Fruit fly (Drosophila melanogaster) whole organism, embryonic: ENCODE measurements around the gene CG14537.

Source experiments
- Awh ChIP-seq: fragments of 200-800 bp; sonication (Bioruptor generic); IDR thresholded peaks from 2 replicates; pipeline ENCODE4, ENCODE4 v1.3.6; 2022; ENCODE audit warnings: missing biosample characterization, missing genetic modification characterization
- B-H1 ChIP-seq: fragments of 200-800 bp; sonication (Bioruptor generic); IDR thresholded peaks from 3 replicates; pipeline ENCODE4 v1.3.6; 2022; ENCODE audit warnings: missing biosample characterization, missing genetic modification characterization
- CG10274 ChIP-seq: fragments of 200-800 bp; sonication (Bioruptor generic); optimal IDR thresholded peaks from 3 replicates; lab custom pipeline; 2017; ENCODE audit warnings: missing biosample characterization, mild to moderate bottlenecking, missing genetic modification characterization
- CG10366 ChIP-seq: fragments of 200-800 bp; sonication (Bioruptor generic); IDR thresholded peaks from 2 replicates; pipeline ENCODE4 v1.3.6; 2022; ENCODE audit warnings: missing biosample characterization, missing genetic modification characterization
- CG10654 ChIP-seq: fragments of 200-800 bp; sonication (Bioruptor generic); optimal IDR thresholded peaks from 2 replicates; lab custom pipeline; 2016; ENCODE audit warnings: missing biosample characterization, missing genetic modification characterization
- CG10959 ChIP-seq: fragments of 200-800 bp; sonication (Bioruptor generic); IDR thresholded peaks from 2 replicates; pipeline ENCODE4 v1.3.6; 2022; ENCODE audit warnings: missing biosample characterization, missing genetic modification characterization
- CG12769 ChIP-seq: fragments of 200-800 bp; sonication (Bioruptor generic); optimal IDR thresholded peaks from 2 replicates; lab custom pipeline; 2019; ENCODE audit warnings: missing biosample characterization, mild to moderate bottlenecking, missing genetic modification characterization, moderate library complexity
- CG15011 ChIP-seq: fragments of 200-800 bp; sonication (Bioruptor generic); optimal IDR thresholded peaks from 3 replicates; lab custom pipeline; 2018; ENCODE audit warnings: missing biosample characterization, mild to moderate bottlenecking, missing genetic modification characterization
- CG16815 ChIP-seq: fragments of 200-800 bp; sonication (Bioruptor generic); optimal IDR thresholded peaks from 3 replicates; lab custom pipeline; 2017; ENCODE audit warnings: missing biosample characterization, mild to moderate bottlenecking, missing genetic modification characterization
- CG16863 ChIP-seq: fragments of 200-800 bp; sonication (Bioruptor generic); optimal IDR thresholded peaks from 3 replicates; lab custom pipeline; 2016; ENCODE audit warnings: missing biosample characterization, missing genetic modification characterization
- CG17568 ChIP-seq: fragments of 200-800 bp; sonication (Bioruptor generic); optimal IDR thresholded peaks from 2 replicates; lab custom pipeline; 2018; ENCODE audit warnings: missing biosample characterization, mild to moderate bottlenecking, missing genetic modification characterization, moderate library complexity
- CG18262 ChIP-seq: fragments of 200-800 bp; optimal IDR thresholded peaks from 3 replicates; lab custom pipeline; 2019; ENCODE audit warnings: missing biosample characterization, mild to moderate bottlenecking, missing genetic modification characterization, moderate library complexity
- CG18599 ChIP-seq: fragments of 200-800 bp; sonication (Bioruptor generic); optimal IDR thresholded peaks from 3 replicates; lab custom pipeline; 2017; ENCODE audit warnings: missing biosample characterization, missing genetic modification characterization, mild to moderate bottlenecking, moderate library complexity, missing genetic modification reagents
- CG31441 ChIP-seq: fragments of 200-800 bp; sonication (Bioruptor generic); IDR thresholded peaks from 2 replicates; pipeline ENCODE4 v1.3.6; 2022; ENCODE audit warnings: missing biosample characterization, missing genetic modification characterization
- CG34376 ChIP-seq: fragments of 200-800 bp; sonication (Bioruptor generic); optimal IDR thresholded peaks from 2 replicates; lab custom pipeline; 2018; ENCODE audit warnings: missing biosample characterization, mild to moderate bottlenecking, missing genetic modification characterization
- CG4404 ChIP-seq: fragments of 200-800 bp; sonication (Bioruptor generic); IDR thresholded peaks from 2 replicates; pipeline ENCODE4 v1.3.6; 2022; ENCODE audit warnings: missing biosample characterization, missing genetic modification characterization
- CG8924 ChIP-seq: fragments of 200-800 bp; optimal IDR thresholded peaks from 3 replicates; lab custom pipeline; 2019; ENCODE audit warnings: missing biosample characterization, mild to moderate bottlenecking, missing genetic modification characterization, moderate library complexity
- CoRest ChIP-seq: fragments of 200-800 bp; sonication (Bioruptor generic); optimal IDR thresholded peaks from 3 replicates; lab custom pipeline; 2018; ENCODE audit warnings: missing biosample characterization, mild to moderate bottlenecking, missing genetic modification characterization, moderate library complexity
- Dad ChIP-seq: fragments of 200-800 bp; sonication (Bioruptor generic); optimal IDR thresholded peaks from 3 replicates; lab custom pipeline; 2016; ENCODE audit warnings: missing biosample characterization, missing genetic modification characterization
- Dek ChIP-seq: fragments of 200-800 bp; sonication (Bioruptor generic); optimal IDR thresholded peaks from 3 replicates; lab custom pipeline; 2019; ENCODE audit warnings: missing biosample characterization, mild to moderate bottlenecking, missing genetic modification characterization, moderate library complexity
- Doc3 ChIP-seq: fragments of 200-800 bp; sonication (Bioruptor generic); IDR thresholded peaks from 3 replicates; pipeline ENCODE4 v1.3.6; 2022; ENCODE audit warnings: missing biosample characterization, missing genetic modification characterization; ENCODE audit not compliant: partially characterized antibody
- Eip74EF ChIP-seq, 2 experiments: fragments of 200-800 bp in 1 of 2; fragments of >200 bp in 1 of 2; sonication (Bioruptor generic) in 1 of 2; optimal IDR thresholded peaks; 2 replicates each; lab custom pipeline; 2017 to 2019; ENCODE audit warnings: missing biosample characterization in 2 of 2, missing genetic modification characterization in 2 of 2, mild to moderate bottlenecking in 1 of 2, moderate library complexity in 1 of 2
- Hey ChIP-seq: fragments of 200-800 bp; sonication (Bioruptor generic); optimal IDR thresholded peaks from 3 replicates; lab custom pipeline; 2018; ENCODE audit warnings: missing biosample characterization, mild to moderate bottlenecking, missing genetic modification characterization
- Kr ChIP-seq: fragments of 200-800 bp; sonication (Bioruptor generic); optimal IDR thresholded peaks from 2 replicates; lab custom pipeline; 2017; ENCODE audit warnings: missing biosample characterization, mild to moderate bottlenecking, missing genetic modification characterization
- Nf-YB ChIP-seq: fragments of 200-800 bp; sonication (Bioruptor generic); optimal IDR thresholded peaks from 3 replicates; lab custom pipeline; 2019; ENCODE audit warnings: missing biosample characterization, mild to moderate bottlenecking, missing genetic modification characterization, moderate library complexity
- Opbp ChIP-seq: fragments of 200-800 bp; sonication (Bioruptor generic); IDR thresholded peaks from 3 replicates; pipeline ENCODE4 v1.3.6; 2022; ENCODE audit warnings: missing biosample characterization, missing genetic modification characterization; ENCODE audit not compliant: partially characterized antibody
- Poxn ChIP-seq: fragments of 200-800 bp; sonication (Bioruptor generic); IDR thresholded peaks from 2 replicates; pipeline ENCODE4 v1.3.6; 2022; ENCODE audit warnings: missing biosample characterization, missing genetic modification characterization
- Rx ChIP-seq: fragments of 200-800 bp; sonication (Bioruptor generic); IDR thresholded peaks from 2 replicates; pipeline ENCODE4 v1.3.6; 2022; ENCODE audit warnings: missing biosample characterization, missing genetic modification characterization
- Trl ChIP-seq, 3 experiments: fragments of >200 bp in 2 of 3; fragments of 200-800 bp in 1 of 3; sonication (Bioruptor generic) in 1 of 3; optimal IDR thresholded peaks; 2 replicates in 1 of 3; 3 replicates in 2 of 3; lab custom pipeline; 2016 to 2017; ENCODE audit warnings: missing biosample characterization in 1 of 3, missing genetic modification characterization in 1 of 3
- ato ChIP-seq: fragments of 200-800 bp; sonication (Bioruptor generic); IDR thresholded peaks from 2 replicates; pipeline ENCODE4 v1.3.6; 2022; ENCODE audit warnings: missing biosample characterization, missing genetic modification characterization; ENCODE audit not compliant: partially characterized antibody
- chinmo ChIP-seq: fragments of 200-800 bp; sonication (Bioruptor generic); IDR thresholded peaks from 4 replicates; pipeline ENCODE4 v1.3.6; 2022; ENCODE audit warnings: missing biosample characterization, missing genetic modification characterization; ENCODE audit not compliant: partially characterized antibody
- ci ChIP-seq: fragments of 200-800 bp; sonication (Bioruptor generic); IDR thresholded peaks from 3 replicates; pipeline ENCODE4 v1.3.6; 2022; ENCODE audit warnings: missing biosample characterization, missing genetic modification characterization
- dimm ChIP-seq: fragments of 200-800 bp; sonication (Bioruptor generic); IDR thresholded peaks from 2 replicates; pipeline ENCODE4 v1.3.6; 2022; ENCODE audit warnings: missing biosample characterization, missing genetic modification characterization
- en ChIP-seq: fragments of 200-800 bp; sonication (Bioruptor generic); optimal IDR thresholded peaks from 2 replicates; lab custom pipeline; 2016; ENCODE audit warnings: missing biosample characterization, missing genetic modification characterization
- ewg ChIP-seq: fragments of 200-800 bp; sonication (Bioruptor generic); optimal IDR thresholded peaks from 3 replicates; lab custom pipeline; 2017; ENCODE audit warnings: mild to moderate bottlenecking, missing biosample characterization, missing genetic modification reagents, missing genetic modification characterization
- gsb-n ChIP-seq: fragments of 200-800 bp; sonication (Bioruptor generic); optimal IDR thresholded peaks from 3 replicates; lab custom pipeline; 2018; ENCODE audit warnings: missing biosample characterization, mild to moderate bottlenecking, missing genetic modification characterization
- inv ChIP-seq: fragments of 200-800 bp; sonication (Bioruptor generic); IDR thresholded peaks from 2 replicates; pipeline ENCODE4 v1.3.6; 2022; ENCODE audit warnings: missing biosample characterization, missing genetic modification characterization; ENCODE audit not compliant: partially characterized antibody
- jing ChIP-seq: fragments of 200-800 bp; sonication (Bioruptor generic); optimal IDR thresholded peaks from 2 replicates; lab custom pipeline; 2018; ENCODE audit warnings: missing biosample characterization, mild to moderate bottlenecking, missing genetic modification characterization
- mirr ChIP-seq: fragments of 200-800 bp; sonication (Bioruptor generic); optimal IDR thresholded peaks from 3 replicates; lab custom pipeline; 2018; ENCODE audit warnings: missing biosample characterization, mild to moderate bottlenecking, missing genetic modification characterization
- nerfin-1 ChIP-seq: fragments of 200-800 bp; sonication (Bioruptor generic); optimal IDR thresholded peaks from 3 replicates; lab custom pipeline; 2019; ENCODE audit warnings: missing biosample characterization, mild to moderate bottlenecking, missing genetic modification characterization, moderate library complexity
- pita ChIP-seq: fragments of 200-800 bp; sonication (Bioruptor generic); optimal IDR thresholded peaks from 2 replicates; lab custom pipeline; 2017; ENCODE audit warnings: missing biosample characterization, mild to moderate bottlenecking, missing genetic modification characterization
- sens-2 ChIP-seq: fragments of 200-800 bp; sonication (Bioruptor generic); IDR thresholded peaks from 2 replicates; pipeline ENCODE4 v1.3.6; 2022; ENCODE audit warnings: missing biosample characterization, missing genetic modification characterization
- shn ChIP-seq: fragments of 200-800 bp; sonication (Bioruptor generic); optimal IDR thresholded peaks from 3 replicates; lab custom pipeline; 2016; ENCODE audit warnings: missing biosample characterization, missing genetic modification characterization
- stwl ChIP-seq: fragments of 200-800 bp; sonication (Bioruptor generic); optimal IDR thresholded peaks from 3 replicates; lab custom pipeline; 2018; ENCODE audit warnings: missing biosample characterization, mild to moderate bottlenecking, missing genetic modification characterization, moderate library complexity
- sug ChIP-seq: fragments of 200-800 bp; optimal IDR thresholded peaks from 2 replicates; lab custom pipeline; 2019; ENCODE audit warnings: missing biosample characterization, mild to moderate bottlenecking, missing genetic modification characterization, moderate library complexity
- usp ChIP-seq: fragments of >200 bp; optimal IDR thresholded peaks from 2 replicates; lab custom pipeline; 2017; ENCODE audit warnings: missing biosample characterization, missing genetic modification characterization
- zf30C ChIP-seq: fragments of 200-800 bp; sonication (Bioruptor generic); optimal IDR thresholded peaks from 3 replicates; lab custom pipeline; 2018; ENCODE audit warnings: missing biosample characterization, mild to moderate bottlenecking, missing genetic modification characterization
- zfh2 ChIP-seq: fragments of 200-800 bp; sonication (Bioruptor generic); optimal IDR thresholded peaks from 2 replicates; lab custom pipeline; 2016; ENCODE audit warnings: missing biosample characterization, missing genetic modification characterization

The CG14537 gene

DNA sequence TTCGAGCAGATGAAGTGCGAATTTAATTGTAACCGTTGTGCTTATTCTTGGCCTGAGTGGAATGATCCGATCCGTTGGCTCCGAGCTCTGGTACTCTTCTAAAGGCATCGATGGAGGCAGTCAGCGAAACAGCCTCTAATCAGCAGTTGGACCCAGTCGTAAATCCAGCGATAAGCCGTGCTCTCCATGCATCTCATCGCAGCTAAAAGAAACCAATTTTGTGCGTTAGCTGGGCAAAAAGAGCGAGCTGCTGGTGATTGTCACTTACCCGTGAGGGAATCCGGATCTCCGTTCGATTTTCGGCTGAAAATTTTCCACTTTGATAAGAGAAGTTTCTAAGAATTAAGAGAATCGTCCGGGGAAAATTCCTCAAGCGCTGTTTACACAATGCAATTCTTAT, 44.4 kb upstream of the CG14537 start, which contains the start of gene LKRSDH:
Gene LKRSDH, minus strand, starts transcription at position 101 of the 400 bp plus-strand sequence.
- TF ChIP-seq mirr (GFP tag; lab: Kevin White, UChicago) (no peak), usp (GFP tag; lab: Kevin White, UChicago) (no peak), stwl (no peak), Awh (GFP tag; lab: Robert Waterston, UW) (no peak), Doc3 (GFP tag; lab: Robert Waterston, UW) (no peak), CG10274 (GFP tag; lab: Kevin White, UChicago) (no peak), sug (tag; lab: Kevin White, UChicago) (peak; percentile 51), Eip74EF (GFP tag; optimal IDR thresholded peaks at IDR 0.05; lab: Kevin White, UChicago) (no peak), shn (GFP tag; lab: Kevin White, UChicago) (no peak), CG17568 (GFP tag; lab: Kevin White, UChicago) (no peak), Rx (no peak), Poxn (GFP tag; lab: Robert Waterston, UW) (no peak), CG34376 (GFP tag; lab: Kevin White, UChicago) (peak; percentile 46), chinmo (0 out of 4 replicates have a peak, but pooled peaks have one; percentile 43), CG18262 (no peak), zf30C (GFP tag; lab: Kevin White, UChicago) (no peak), CG8924 (tag; lab: Kevin White, UChicago) (no peak), ci (GFP tag; lab: Robert Waterston, UW) (no peak), inv (no peak)

DNA sequence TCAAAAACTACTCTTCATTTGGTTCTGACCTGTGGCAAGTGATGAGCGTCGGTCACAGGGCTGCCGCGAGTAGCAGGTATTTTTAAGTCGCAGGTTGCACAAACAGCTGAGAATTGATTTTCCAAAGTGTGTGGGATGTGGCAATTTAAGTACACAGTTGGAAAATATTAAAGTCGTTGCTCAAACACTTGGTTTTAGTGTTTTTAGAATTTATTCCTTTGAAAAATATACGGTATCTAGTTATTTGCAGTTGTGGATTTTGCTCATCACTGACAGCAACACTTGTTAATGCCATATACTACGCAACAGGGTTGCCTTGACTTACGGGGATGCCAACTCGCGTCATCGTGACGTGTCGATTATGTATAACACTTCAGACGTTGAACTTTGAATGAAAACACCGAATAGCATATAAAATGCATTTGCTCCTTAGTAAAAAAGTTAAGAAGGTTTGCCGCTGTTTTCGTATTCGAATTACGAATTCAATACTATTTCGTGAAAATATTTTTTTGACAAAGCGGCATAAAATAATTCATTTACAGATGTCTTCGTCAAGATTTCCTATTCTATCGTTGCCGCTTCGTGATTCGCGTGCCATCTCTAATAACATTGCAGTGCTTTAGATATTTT, 40.3 kb upstream of the CG14537 start, which contains the start of the genes Herp and r2d2:
Gene Herp, minus strand, starts transcription at position 255 of the 630 bp plus-strand sequence.
Gene r2d2, plus strand, starts transcription at position 344 of the 630 bp plus-strand sequence.
- peak; percentile 83 for TF ChIP-seq CG10654 (GFP tag; lab: Kevin White, UChicago)
- TF ChIP-seq CG16863 (GFP tag; lab: Kevin White, UChicago) = peak; percentile 85
- peak; percentile 87 for TF ChIP-seq en (GFP tag; lab: Kevin White, UChicago)
- TF ChIP-seq dimm (GFP tag; lab: Robert Waterston, UW) = peak; percentile 53
- no peak for TF ChIP-seq Trl (optimal IDR thresholded peaks at IDR 0.05; lab: Kevin White, UChicago)
- peak; percentile 96 for TF ChIP-seq Trl (GFP tag; optimal IDR thresholded peaks at IDR 0.05; lab: Kevin White, UChicago)
- peak; percentile 83 for TF ChIP-seq CG16815 (GFP tag; lab: Kevin White, UChicago)
- peak; percentile 79; the same call in 1 of the 2 replicates for TF ChIP-seq Awh (GFP tag; lab: Robert Waterston, UW)
- peak; percentile 13; the same call in 1 of the 2 replicates for TF ChIP-seq ato (GFP tag; lab: Robert Waterston, UW)
- TF ChIP-seq Nf-YB = peak; percentile 64
- peak; percentile 97 for TF ChIP-seq zfh2 (GFP tag; lab: Kevin White, UChicago)
- TF ChIP-seq nerfin-1 = peak; percentile 87
- peak; percentile 60; the same call in 1 of the 3 replicates for TF ChIP-seq B-H1
- peak; percentile 89 for TF ChIP-seq Dek (tag; lab: Kevin White, UChicago)
- peak; percentile 95 for TF ChIP-seq CG12769 (tag; lab: Kevin White, UChicago)
- no peak for TF ChIP-seq pita (GFP tag; lab: Kevin White, UChicago)
- no peak for TF ChIP-seq Kr (GFP tag; lab: Kevin White, UChicago)
- TF ChIP-seq CG4404 (GFP tag; lab: Robert Waterston, UW) = peak; percentile 90
- peak; percentile 76 for TF ChIP-seq CG15011 (GFP tag; lab: Kevin White, UChicago)
- TF ChIP-seq jing = peak; percentile 70
- peak; percentile 63; the same call in 1 of the 3 replicates for TF ChIP-seq Opbp (GFP tag; lab: Robert Waterston, UW)
- TF ChIP-seq CoRest (tag; lab: Kevin White, UChicago) = peak; percentile 95
- TF ChIP-seq Hey = peak; percentile 82
- TF ChIP-seq Dad = peak; percentile 91
- peak; percentile 79 for TF ChIP-seq gsb-n (tag; lab: Kevin White, UChicago)
- TF ChIP-seq CG18599 (GFP tag; lab: Kevin White, UChicago) = peak; percentile 94
- TF ChIP-seq sens-2 = peak; percentile 43; the same call in 1 of the 2 replicates
- TF ChIP-seq CG31441 = peak; percentile 96
- peak; percentile 74 for TF ChIP-seq CG10366 (GFP tag; lab: Robert Waterston, UW)
- TF ChIP-seq CG10959 (GFP tag; lab: Robert Waterston, UW) = peak; percentile 80
- TF ChIP-seq ewg (GFP tag; lab: Kevin White, UChicago) = peak; percentile 79
